Worm (Caenorhabditis elegans): ENCODE measurements around the gene ddr-2.

Gene ddr-2

DNA sequence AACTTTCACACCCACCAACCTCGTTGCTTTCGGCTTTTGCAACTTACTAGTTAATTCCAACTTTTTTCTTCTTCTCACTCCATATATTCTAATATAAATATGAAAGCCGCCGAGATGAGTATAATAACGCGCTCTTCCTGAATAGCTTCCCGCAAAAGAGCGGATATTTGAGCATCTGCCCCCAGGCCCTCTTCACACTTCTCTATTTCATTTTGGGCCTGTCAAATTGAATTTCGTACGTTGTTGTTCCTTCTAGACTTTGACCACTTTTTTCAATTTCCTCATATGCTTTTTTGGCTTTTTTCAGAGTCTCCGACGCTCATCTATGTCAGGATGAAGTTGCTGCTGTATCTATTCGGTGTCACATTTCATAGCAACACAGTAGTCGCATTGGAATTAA lies at the start of gene ddr-2:
TSS of gene ddr-2 (plus strand) at position 301 of the 400 bp plus-strand sequence.
- TF ChIP-seq nhr-25 (tag; optimal IDR thresholded peaks at IDR 0.05; ENCODE audit: borderline replicate concordance, insufficient read depth), result no peak

DNA sequence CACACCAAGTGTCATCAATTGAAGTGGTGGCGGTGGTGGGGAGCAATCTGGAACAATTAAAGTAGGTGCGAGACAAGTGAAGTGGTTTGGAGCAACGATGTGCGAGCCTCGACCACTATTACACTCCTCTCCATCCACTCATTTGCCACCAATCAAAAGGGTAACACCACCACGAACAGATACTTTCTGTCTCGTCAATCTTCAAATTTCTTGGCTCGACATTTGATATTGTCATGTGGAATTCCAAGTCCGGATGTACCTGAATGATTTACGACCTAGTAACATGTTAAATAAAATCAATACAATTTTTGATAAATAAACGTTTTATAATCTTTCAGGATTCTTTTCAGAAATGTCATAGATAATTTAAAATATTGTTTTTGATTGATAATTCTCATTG lies 44.3 kb upstream of the ddr-2 start, which contains the start of gene sul-1:
TSS of gene sul-1 (minus strand) at position 101 of the 400 bp plus-strand sequence.
- TF ChIP-seq sdz-12 (GFP tag; optimal IDR thresholded peaks at IDR 0.05) (no peak), nhr-111 (GFP tag; optimal IDR thresholded peaks at IDR 0.05) (no peak), zip-11 (GFP tag; IDR thresholded peaks at IDR 0.05) (no peak), ama-1 (optimal IDR thresholded peaks at IDR 0.05) (no peak), ceh-62 (tag; optimal IDR thresholded peaks at IDR 0.05) (no peak), gei-8 (GFP tag; optimal IDR thresholded peaks at IDR 0.05) (no peak), madf-9 (GFP tag; conservative IDR thresholded peaks at IDR 0.05) (no peak), unc-62 (GFP tag; optimal IDR thresholded peaks at IDR 0.05 in 1 of 2) (no peak), unc-62 (tag; optimal IDR thresholded peaks at IDR 0.05) (no peak), arid-1 (GFP tag; conservative IDR thresholded peaks at IDR 0.05) (no peak), lin-1 (GFP tag; IDR thresholded peaks at IDR 0.05) (no peak), hmg-1.1 (GFP tag; IDR thresholded peaks at IDR 0.05) (no peak), nhr-237 (tag; optimal IDR thresholded peaks at IDR 0.05) (no peak), ceh-28 (tag; optimal IDR thresholded peaks at IDR 0.05) (no peak), lim-7 (GFP tag; IDR thresholded peaks at IDR 0.05) (no peak)

DNA sequence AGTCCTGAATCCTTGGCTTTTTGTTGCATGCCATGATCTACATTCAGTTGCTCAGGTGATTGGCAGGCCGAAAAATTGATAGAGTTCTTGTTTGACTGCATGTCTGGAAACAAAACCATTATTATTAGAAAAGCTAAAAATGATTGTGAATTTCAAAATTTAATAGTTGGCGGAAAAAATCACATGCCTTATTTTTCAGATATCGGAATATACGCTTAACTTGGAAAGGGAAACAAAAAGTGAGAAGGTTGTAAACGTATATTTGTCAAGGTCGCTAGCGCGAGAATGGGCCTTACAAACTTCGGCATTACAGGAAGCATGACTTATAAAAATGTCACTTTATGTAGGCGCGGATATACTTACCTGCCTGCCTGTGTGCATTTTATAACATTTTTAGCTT lies 43.4 kb upstream of the ddr-2 start, which contains the start of gene K09C4.9:
TSS of gene K09C4.9 (minus strand) at position 101 of the 400 bp plus-strand sequence.
- no peak for TF ChIP-seq nhr-48 (tag; optimal IDR thresholded peaks at IDR 0.05)
- TF ChIP-seq ceh-20 (GFP tag; IDR thresholded peaks at IDR 0.05), result no peak

DNA sequence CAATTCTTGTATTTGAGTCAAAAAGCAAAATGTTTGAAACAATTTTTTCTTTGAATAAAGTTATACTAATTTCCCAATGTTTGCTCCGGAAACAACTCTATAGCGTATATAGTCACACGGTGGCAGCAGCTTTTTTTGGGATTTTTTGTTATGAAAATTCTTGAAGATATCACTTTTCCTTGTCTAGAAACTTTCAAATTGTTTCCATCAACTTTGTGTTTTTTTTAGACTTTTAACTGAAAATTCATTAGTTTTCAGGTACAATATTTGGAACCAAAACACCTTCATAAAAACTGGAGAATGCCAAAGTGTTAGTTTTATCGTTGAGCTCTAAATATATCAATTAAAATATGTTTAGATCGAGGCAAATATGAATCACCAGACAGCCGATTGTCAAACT lies 42.5 kb upstream of the ddr-2 start, which contains the start of gene K09C4.7:
TSS of gene K09C4.7 (plus strand) at position 301 of the 400 bp plus-strand sequence.
- TF ChIP-seq snpc-4 (tag; optimal IDR thresholded peaks at IDR 0.05) (no peak), mep-1 (tag; optimal IDR thresholded peaks at IDR 0.05) (no peak), set-16 (GFP tag; IDR thresholded peaks at IDR 0.05) (no peak), zfp-2 (tag; optimal IDR thresholded peaks at IDR 0.05) (no peak), tag-97 (GFP tag; IDR thresholded peaks at IDR 0.05) (no peak), daf-19 (GFP tag; conservative IDR thresholded peaks at IDR 0.05) (no peak), tra-1 (GFP tag; IDR thresholded peaks at IDR 0.05) (no peak)

DNA sequence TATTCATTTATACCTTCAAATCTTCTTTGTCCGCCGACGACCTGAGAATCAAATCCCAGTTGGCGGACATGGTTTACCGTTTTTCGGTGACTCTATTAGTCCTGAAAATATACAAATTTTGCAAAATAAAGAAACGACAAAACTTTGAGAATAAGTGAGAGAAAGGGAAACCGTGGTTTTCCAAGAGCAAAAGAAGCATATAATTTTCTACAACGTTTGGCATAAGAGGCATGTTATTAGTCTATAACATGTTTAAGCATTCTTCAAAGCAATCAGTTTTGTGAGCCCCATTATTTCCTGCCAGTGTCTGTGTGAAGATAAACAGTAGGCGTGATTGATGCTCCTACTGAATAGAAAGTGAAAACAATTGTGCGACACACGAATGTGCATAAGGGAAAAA lies 35.0 kb upstream of the ddr-2 start, which contains the start of gene K09C4.10:
TSS of gene K09C4.10 (minus strand) at position 101 of the 400 bp plus-strand sequence.
- no peak for TF ChIP-seq mdt-29 (GFP tag; IDR thresholded peaks at IDR 0.05)
- TF ChIP-seq mep-1 (tag; optimal IDR thresholded peaks at IDR 0.05), result no peak
- no peak for TF ChIP-seq egl-43 (GFP tag; IDR thresholded peaks at IDR 0.05)
- no peak for TF ChIP-seq nhr-42 (GFP tag; IDR thresholded peaks at IDR 0.05)
- no peak for TF ChIP-seq lin-39 (tag; optimal IDR thresholded peaks at IDR 0.05)
- no peak for TF ChIP-seq madf-9 (GFP tag; conservative IDR thresholded peaks at IDR 0.05)
- no peak for TF ChIP-seq set-16 (GFP tag; IDR thresholded peaks at IDR 0.05)
- no peak for TF ChIP-seq lim-7 (GFP tag; IDR thresholded peaks at IDR 0.05)
- no peak for TF ChIP-seq zip-11 (GFP tag; IDR thresholded peaks at IDR 0.05)
- no peak for TF ChIP-seq ztf-7 (tag; optimal IDR thresholded peaks at IDR 0.05)
- no peak for TF ChIP-seq nhr-25 (tag; optimal IDR thresholded peaks at IDR 0.05; ENCODE audit: borderline replicate concordance, insufficient read depth)
- TF ChIP-seq daf-16 (GFP tag; optimal IDR thresholded peaks at IDR 0.05), result no peak
- no peak for TF ChIP-seq daf-16 (tag; optimal IDR thresholded peaks at IDR 0.05)
- no peak for TF ChIP-seq saeg-2 (GFP tag; IDR thresholded peaks at IDR 0.05)
- no peak for TF ChIP-seq jun-1 (tag; optimal IDR thresholded peaks at IDR 0.05)
- no peak for TF ChIP-seq nhr-102 (tag; optimal IDR thresholded peaks at IDR 0.05)
- TF ChIP-seq lir-3 (tag; optimal IDR thresholded peaks at IDR 0.05), result no peak
- TF ChIP-seq aha-1 (tag), result no peak
- TF ChIP-seq lin-15B (tag; optimal IDR thresholded peaks at IDR 0.05), result no peak
- TF ChIP-seq fos-1 (tag; optimal IDR thresholded peaks at IDR 0.05), result no peak

Data from whole organism, L4 larva.